Worm (Caenorhabditis elegans): ENCODE results near the gene smk-1.
A peak's percentile ranks its signal among the peaks of the same experiment; 100 is the strongest.

DNA sequence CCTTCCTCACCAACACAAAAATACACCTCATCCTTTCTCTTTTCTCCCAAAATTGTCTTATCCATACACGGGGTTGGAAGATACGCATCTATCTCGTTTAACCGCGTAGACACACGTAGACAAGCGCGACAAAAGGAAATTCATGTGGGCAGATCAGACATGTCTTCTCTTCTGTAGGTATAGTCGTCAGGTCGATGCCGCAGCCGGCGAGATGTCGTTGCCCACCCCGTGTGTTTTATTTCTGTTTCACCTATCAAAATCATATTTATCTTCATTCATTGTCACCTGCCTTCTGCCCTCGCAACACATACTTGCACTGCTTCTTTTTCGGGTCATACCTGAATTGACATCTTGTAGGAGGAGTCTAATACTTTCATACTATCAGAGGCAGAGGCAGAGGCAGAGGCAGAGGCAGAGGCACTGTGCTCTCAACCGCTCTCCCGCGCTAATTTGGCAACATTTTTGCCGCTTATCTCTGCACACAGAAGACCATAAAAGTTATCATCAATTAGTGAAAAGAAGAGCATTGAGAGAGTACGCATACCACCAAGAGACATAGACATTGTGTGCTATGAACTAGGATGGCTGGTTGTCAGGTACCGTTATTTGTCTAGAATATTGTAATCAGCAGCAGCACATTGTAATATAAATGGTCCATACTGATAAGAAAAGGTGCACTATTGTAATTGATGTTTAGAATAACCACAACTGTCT is 53.8 kb downstream of the smk-1 start:
- no peak for TF ChIP-seq tbx-11 (GFP tag; IDR thresholded peaks at IDR 0.05)
- TF ChIP-seq ceh-36 (tag; optimal IDR thresholded peaks at IDR 0.05), result no peak
- TF ChIP-seq aly-1 (tag; optimal IDR thresholded peaks at IDR 0.05), result no peak
- TF ChIP-seq flt-1 (GFP tag; IDR thresholded peaks at IDR 0.05), result no peak
- TF ChIP-seq tbx-37 (GFP tag; conservative IDR thresholded peaks at IDR 0.05), result no peak
- peak; percentile 18 for TF ChIP-seq hmg-4 (GFP tag; optimal IDR thresholded peaks at IDR 0.05)
- TF ChIP-seq ets-7 (tag; optimal IDR thresholded peaks at IDR 0.05), result no peak
- TF ChIP-seq sea-1 (GFP tag; conservative IDR thresholded peaks at IDR 0.05), result no peak
- no peak for TF ChIP-seq ama-1 (optimal IDR thresholded peaks at IDR 0.05)
- no peak for TF ChIP-seq hnd-1 (tag; optimal IDR thresholded peaks at IDR 0.05)

Data from whole organism, early embryonic.